Worm (Caenorhabditis elegans) whole organism, L4/young adult: ENCODE data around the gene par-1.

Experiments used
- W03F9.2 ChIP-seq: fragments of 150-350 bp; optimal IDR thresholded peaks from 2 replicates; lab custom pipeline; 2014; ENCODE audit warnings: missing biosample characterization, missing genetic modification characterization
- dao-5 ChIP-seq: sonication (generic microtip); optimal IDR thresholded peaks from 2 replicates; lab custom pipeline; 2016; ENCODE audit warnings: missing genotype, missing genetic modification characterization, moderate library complexity, missing compliant biosample characterization
- him-1 ChIP-seq: sonication (generic microtip); optimal IDR thresholded peaks from 2 replicates; lab custom pipeline; 2016; ENCODE audit warnings: missing genotype, missing genetic modification reagents, missing genetic modification characterization, missing compliant biosample characterization

par-1 gene

DNA sequence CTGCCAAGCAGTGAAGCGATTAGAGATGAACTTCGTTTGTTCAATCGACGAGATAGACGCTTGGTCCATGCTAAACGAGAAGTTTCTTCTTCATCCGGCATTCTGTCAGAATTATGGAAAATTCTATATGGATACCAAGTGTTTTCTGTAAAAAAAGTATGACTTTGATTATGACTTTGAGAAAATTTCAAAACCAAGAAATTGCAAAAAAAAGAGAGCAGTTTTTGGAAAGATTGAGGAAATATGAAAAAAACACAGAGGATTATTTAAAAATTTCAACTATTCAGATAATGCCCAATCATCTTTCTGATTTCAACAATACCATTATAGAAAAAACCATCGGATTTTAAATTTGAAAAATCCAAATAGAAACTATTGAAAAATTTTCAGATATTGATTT lies at the start of gene par-1:
TSS of gene par-1 (minus strand) at position 101 of the 400 bp plus-strand sequence.
- TF ChIP-seq him-1 = no peak
- no peak for TF ChIP-seq dao-5 (tag; lab: Kevin White, UChicago)
- no peak for TF ChIP-seq W03F9.2 (tag; lab: Kevin White, UChicago)

DNA sequence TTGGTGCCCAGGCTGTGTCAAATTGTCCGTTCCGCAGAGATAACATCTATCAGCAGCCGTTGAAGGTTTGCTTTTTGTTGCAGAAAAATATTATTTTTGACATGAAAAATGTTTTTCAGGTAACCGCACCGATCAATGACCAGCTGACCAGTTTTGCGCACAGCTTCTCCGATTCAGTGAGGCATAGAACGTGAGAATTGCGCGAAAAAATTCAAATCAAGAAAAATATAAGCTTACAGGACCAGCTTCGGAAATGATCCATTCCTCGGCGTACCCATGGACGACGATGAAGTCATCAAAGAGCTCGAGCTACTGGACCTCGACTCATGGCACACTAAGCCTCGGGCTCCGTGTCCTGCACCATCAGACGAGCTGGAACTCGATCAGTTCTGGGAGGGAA lies 49.3 kb upstream of the par-1 start:
- TF ChIP-seq dao-5 (tag; lab: Kevin White, UChicago) = no peak
- no peak for TF ChIP-seq him-1
- no peak for TF ChIP-seq W03F9.2 (tag; lab: Kevin White, UChicago)

DNA sequence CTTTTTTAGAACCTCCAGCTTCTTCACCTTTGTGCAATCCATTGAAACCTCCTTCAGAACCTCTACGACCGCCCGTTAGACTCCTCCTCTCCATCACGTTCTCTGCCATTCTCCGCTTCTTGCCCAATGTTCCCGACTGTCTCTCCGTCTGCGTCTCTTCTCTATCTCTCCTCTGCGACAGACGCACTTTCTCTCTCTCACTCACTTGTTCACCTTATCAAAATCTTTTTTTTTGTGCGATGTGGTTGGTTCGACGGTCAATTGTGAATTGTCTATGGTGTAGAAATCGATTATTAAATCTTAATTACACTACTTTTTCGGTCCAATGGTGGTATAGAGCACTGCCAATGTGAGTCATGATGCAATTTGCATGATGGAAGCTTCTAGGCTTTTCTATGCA lies 48.3 kb upstream of the par-1 start, which contains the start of gene atfs-1:
TSS of gene atfs-1 (plus strand) at position 213 of the 400 bp plus-strand sequence.
- peak; percentile 14 for TF ChIP-seq W03F9.2 (tag; lab: Kevin White, UChicago)
- peak; percentile 33 for TF ChIP-seq him-1
- TF ChIP-seq dao-5 (tag; lab: Kevin White, UChicago) = no peak

DNA sequence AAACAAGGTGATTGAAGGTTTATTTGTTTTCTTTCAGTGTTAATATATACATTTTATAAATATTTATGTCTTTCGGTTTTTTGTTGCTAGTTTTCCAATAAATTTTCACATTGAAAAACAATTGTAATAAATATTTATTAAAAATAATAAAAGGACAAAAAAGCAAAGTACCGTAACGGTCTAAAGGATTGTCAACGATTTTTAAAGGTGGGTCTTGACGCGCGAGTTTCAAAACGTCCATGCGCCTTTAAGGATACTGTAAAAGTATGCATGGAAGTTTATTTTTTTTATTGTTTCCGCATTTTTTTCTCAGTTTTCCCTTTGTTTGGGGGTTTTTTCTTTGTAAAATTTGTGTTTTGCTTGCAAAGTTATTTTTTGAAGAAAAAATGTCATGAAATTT lies 47.7 kb upstream of the par-1 start:
- TF ChIP-seq W03F9.2 (tag; lab: Kevin White, UChicago) (peak; percentile 55), him-1 (no peak)

DNA sequence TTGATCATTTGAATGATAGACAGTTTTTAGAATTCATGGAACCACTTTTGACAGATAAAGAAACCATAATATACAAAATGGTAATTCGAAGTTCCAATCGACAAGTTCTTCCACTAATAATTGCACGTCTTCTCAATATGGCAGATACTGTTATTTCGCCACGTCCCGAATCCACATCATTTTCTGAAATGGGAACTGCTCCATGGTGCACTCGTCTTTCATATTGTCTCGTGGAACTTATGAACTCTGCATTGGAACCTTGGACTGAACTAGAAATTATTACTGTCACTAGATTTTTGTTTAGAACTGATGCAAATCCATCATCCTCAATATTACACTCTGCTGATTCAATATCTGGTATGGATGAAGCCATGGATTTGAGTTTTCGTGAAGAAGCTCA lies 41.9 kb upstream of the par-1 start:
- TF ChIP-seq dao-5 (tag; lab: Kevin White, UChicago) = no peak
- no peak for TF ChIP-seq W03F9.2 (tag; lab: Kevin White, UChicago)
- TF ChIP-seq him-1 = no peak

DNA sequence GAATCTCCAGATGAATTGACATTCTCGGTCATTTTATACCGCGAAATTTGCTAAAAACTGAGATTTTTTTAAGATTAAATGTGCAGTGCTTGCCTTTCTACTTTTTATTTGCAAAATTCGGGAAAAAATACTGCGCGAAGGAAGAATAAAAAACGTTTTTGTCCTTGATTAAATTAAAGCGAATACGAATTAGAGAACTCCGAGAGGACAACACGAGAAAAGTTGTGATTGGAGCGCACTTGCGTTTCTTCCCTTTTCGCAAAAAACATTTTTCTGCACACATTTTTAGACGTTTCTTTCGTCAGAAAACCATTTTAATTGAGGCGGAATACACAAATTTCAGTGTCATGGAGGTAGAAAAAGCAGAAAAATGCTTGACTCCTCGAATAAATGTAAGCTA lies 40.3 kb upstream of the par-1 start, which contains the start of the genes trm-1 and ints-2:
TSS of gene trm-1 (minus strand) at position 175 of the 400 bp plus-strand sequence.
TSS of gene ints-2 (plus strand) at position 249 of the 400 bp plus-strand sequence.
- TF ChIP-seq dao-5 (tag; lab: Kevin White, UChicago) (no peak), him-1 (no peak), W03F9.2 (tag; lab: Kevin White, UChicago) (peak; percentile 60)

DNA sequence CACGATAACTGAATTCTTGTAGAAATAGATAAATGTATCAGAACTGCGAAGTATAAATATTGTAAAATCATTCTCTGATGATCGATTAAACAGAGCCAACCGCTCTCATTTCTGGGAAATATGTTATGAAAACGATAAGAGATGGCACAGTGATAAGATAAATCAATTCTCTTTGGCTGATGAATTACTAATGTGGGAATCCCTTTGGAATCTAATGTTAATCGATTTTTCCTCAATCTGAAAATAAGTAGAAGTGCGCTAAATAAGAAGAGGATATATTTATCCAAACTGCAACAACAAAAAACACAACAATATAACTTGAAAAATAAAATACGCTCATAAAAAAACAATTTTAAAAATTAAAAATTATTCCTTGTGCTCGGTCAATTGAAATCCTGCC lies 37.7 kb upstream of the par-1 start, which contains the start of gene cest-2.3:
TSS of gene cest-2.3 (minus strand) at position 101 of the 400 bp plus-strand sequence.
- no peak for TF ChIP-seq dao-5 (tag; lab: Kevin White, UChicago)
- TF ChIP-seq W03F9.2 (tag; lab: Kevin White, UChicago) = no peak
- TF ChIP-seq him-1 = no peak

DNA sequence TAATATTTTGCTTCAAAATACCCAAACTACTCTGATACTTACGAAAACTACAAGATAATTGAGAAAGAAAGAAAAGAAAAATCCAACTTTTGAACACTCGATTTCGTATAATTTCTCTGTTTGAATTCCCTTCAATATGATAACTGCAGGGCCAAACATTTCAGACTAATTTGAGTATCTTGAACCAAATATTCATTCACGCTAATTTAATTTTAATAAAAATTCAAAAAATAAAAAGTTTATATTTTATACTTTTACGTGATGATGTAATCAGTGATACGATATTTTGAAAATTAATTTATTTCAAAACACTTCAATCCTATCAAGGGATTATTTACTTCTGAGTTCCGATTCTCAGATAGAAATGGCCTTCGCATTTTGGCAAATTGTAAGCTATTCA lies 34.8 kb upstream of the par-1 start, which contains the start of gene ZC376.8:
TSS of gene ZC376.8 (plus strand) at position 301 of the 400 bp plus-strand sequence.
- TF ChIP-seq him-1 (no peak), dao-5 (tag; lab: Kevin White, UChicago) (no peak), W03F9.2 (tag; lab: Kevin White, UChicago) (no peak)

DNA sequence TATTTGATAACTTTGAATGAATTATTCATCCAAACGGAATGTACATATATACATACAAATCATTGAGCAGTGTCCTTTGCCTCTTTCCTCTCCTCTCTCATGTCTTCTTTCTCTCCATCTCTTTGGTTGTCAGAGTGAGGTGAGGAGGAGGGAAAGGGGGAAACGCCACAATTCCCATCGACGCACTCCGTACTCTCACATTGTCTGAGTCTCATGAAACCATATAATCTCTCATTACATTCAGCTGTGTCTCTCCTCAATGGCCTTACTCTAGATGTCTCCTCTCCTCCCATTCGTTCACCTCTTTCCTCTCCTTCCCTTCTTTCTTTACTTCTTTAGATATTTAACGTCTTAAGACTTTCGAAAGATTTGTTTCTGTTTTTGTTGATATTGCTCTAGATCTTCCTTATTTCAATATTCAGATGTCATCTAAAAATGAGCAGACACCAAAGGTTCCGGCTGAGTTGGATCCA lies 32.5 kb upstream of the par-1 start, which contains the start of gene ceh-74:
TSS of gene ceh-74 (plus strand) at position 423 of the 473 bp plus-strand sequence.
- TF ChIP-seq dao-5 (tag; lab: Kevin White, UChicago) (no peak), him-1 (no peak), W03F9.2 (tag; lab: Kevin White, UChicago) (no peak)

DNA sequence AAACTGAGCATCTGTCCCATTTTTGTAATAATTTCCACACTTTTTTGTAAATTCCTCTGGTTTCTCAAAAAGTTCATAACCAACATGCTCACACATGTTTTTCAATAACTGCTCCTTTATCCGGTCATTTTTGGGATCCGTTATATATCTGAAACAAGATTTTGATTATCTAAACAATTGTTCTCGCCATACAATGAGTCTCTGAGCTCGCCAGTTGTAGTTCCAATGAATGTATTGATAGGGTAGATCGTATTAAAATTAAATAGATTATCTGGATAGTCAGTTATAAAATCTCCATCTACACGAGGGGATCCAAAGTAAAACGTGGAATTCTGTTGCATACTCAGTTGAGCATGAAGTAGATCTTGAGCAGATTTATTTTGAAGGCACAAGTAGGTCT lies 31.4 kb upstream of the par-1 start:
- no peak for TF ChIP-seq W03F9.2 (tag; lab: Kevin White, UChicago)
- TF ChIP-seq him-1 = no peak
- TF ChIP-seq dao-5 (tag; lab: Kevin White, UChicago) = no peak

DNA sequence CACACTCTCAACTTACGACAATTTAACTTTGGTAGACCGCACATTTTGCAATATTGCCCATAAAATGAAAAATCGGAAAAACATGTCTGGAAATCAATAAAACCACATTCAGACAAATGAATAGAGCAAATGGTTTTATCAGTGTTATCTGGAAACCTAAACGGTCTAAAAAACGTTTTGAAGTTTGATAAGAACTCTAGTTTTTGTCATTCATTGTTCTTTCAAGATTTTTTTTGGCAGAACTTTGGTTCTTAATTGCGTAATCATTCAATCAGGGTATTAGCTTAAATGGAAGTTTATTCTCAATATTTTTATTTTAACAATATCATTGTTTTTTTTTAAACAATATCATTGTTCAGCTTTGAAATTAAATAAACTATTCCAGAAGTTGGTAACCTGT lies 30.0 kb upstream of the par-1 start, which contains the start of gene cest-2.2:
TSS of gene cest-2.2 (minus strand) at position 140 of the 400 bp plus-strand sequence.
- TF ChIP-seq him-1 (no peak), dao-5 (tag; lab: Kevin White, UChicago) (no peak), W03F9.2 (tag; lab: Kevin White, UChicago) (no peak)

DNA sequence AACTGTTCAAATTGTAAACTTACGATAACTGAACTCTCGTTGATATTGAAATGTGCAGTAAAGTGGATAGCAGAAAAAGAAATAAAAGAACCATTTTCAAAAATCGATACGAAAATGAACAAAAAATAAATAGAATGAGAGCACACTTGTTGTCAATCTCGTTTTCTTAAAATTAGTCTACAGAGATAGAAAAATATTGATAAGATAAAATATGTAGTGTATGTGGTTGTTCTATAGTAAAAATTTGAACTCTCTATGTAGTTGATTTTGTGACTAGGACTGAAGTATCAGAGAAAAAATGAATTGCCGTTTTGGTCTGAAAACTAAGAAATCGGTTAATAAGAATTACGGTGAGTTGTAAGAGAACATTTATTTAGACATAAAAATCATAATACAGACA lies 26.1 kb upstream of the par-1 start, which contains the start of gene cest-2.1:
TSS of gene cest-2.1 (minus strand) at position 198 of the 400 bp plus-strand sequence.
- TF ChIP-seq him-1 = no peak
- TF ChIP-seq dao-5 (tag; lab: Kevin White, UChicago) = no peak
- no peak for TF ChIP-seq W03F9.2 (tag; lab: Kevin White, UChicago)

DNA sequence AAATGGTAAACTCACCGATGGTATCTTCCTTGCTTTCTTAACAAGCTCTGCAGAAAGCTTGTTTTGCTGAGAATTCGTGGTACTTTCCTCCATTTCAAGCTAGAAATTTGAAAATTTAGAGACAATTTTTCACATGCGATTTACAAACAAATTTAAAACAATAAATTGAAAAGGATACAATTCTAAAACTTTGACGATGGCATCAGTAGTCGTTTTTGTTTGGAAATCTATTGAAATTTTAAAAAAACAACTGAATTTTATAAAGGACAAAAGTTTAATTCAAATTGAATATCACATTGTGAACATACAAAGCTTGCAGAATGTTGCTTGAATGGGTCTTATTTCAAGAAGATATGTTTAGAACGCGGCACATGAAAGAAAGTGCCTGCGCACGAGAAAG lies 22.5 kb upstream of the par-1 start, which contains the start of gene ocam-1:
TSS of gene ocam-1 (minus strand) at position 101 of the 400 bp plus-strand sequence.
- TF ChIP-seq W03F9.2 (tag; lab: Kevin White, UChicago) (no peak), him-1 (no peak), dao-5 (tag; lab: Kevin White, UChicago) (no peak)

DNA sequence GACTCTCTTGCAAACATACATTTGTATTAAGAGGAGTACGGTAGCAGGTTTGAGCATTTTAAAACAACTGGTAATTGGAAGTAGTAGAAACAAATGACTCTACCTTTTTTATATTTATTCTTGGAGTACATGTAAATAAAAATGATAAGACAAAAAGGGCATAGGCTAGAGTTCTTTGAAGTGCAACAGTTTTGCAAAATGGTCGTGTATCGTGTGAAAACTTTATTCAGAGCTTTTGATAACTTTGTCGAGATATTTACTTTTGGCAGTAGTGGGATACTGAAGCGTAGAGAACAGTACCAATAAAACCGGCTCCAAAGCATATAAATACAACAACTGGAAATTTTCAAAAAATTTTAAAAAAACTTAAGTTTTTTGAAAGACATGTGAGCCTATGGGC lies 21.5 kb upstream of the par-1 start, which contains the start of gene cest-1.1:
TSS of gene cest-1.1 (minus strand) at position 101 of the 400 bp plus-strand sequence.
- TF ChIP-seq him-1 (no peak), dao-5 (tag; lab: Kevin White, UChicago) (no peak), W03F9.2 (tag; lab: Kevin White, UChicago) (no peak)
